Fruit fly (Drosophila melanogaster) whole organism, adult: Measurements from ENCODE around the gene Cadps.

Experiments
- CG11617 ChIP-seq: fragments of 200-800 bp; sonication (Bioruptor generic); optimal IDR thresholded peaks from 2 replicates; lab custom pipeline; 2017; ENCODE audit warnings: mild to moderate bottlenecking, missing biosample characterization, missing genetic modification reagents, missing genetic modification characterization
- CG12768 ChIP-seq: fragments of 200-800 bp; sonication (Bioruptor generic); optimal IDR thresholded peaks from 2 replicates; lab custom pipeline; 2017; ENCODE audit warnings: missing biosample characterization, missing genetic modification characterization, mild to moderate bottlenecking, moderate library complexity, missing genetic modification reagents
- CG14711 ChIP-seq: fragments of 200-800 bp; sonication (Bioruptor generic); optimal IDR thresholded peaks from 2 replicates; lab custom pipeline; 2018; ENCODE audit warnings: missing biosample characterization, mild to moderate bottlenecking, missing genetic modification characterization, moderate library complexity
- CG33017 ChIP-seq: fragments of 200-800 bp; sonication (Bioruptor generic); optimal IDR thresholded peaks from 2 replicates; lab custom pipeline; 2018; ENCODE audit warnings: missing biosample characterization, mild to moderate bottlenecking, missing genetic modification characterization, moderate library complexity
- Clk ChIP-seq: fragments of 200-800 bp; sonication (Bioruptor generic); optimal IDR thresholded peaks from 2 replicates; lab custom pipeline; 2017; ENCODE audit warnings: missing biosample characterization, missing genetic modification characterization
- Hr96 ChIP-seq: fragments of 200-800 bp; sonication (Bioruptor generic); optimal IDR thresholded peaks from 2 replicates; lab custom pipeline; 2016; ENCODE audit warnings: missing biosample characterization, missing genetic modification characterization
- bab1 ChIP-seq: fragments of 200-800 bp; sonication (Bioruptor generic); optimal IDR thresholded peaks from 3 replicates; lab custom pipeline; 2019; ENCODE audit warnings: missing biosample characterization, mild to moderate bottlenecking, missing genetic modification characterization, moderate library complexity
- cic ChIP-seq: fragments of 200-800 bp; sonication (Bioruptor generic); optimal IDR thresholded peaks from 2 replicates; lab custom pipeline; 2017; ENCODE audit warnings: missing biosample characterization, mild to moderate bottlenecking, missing genetic modification characterization, moderate library complexity
- kay ChIP-seq: fragments of 200-800 bp; sonication (Bioruptor generic); peaks from one replicate; lab custom pipeline; 2016; ENCODE audit warnings: missing biosample characterization, missing genetic modification characterization, borderline replicate concordance
- toe ChIP-seq: fragments of 200-800 bp; sonication (Bioruptor generic); optimal IDR thresholded peaks from 2 replicates; lab custom pipeline; 2016; ENCODE audit warnings: missing biosample characterization, missing genetic modification characterization

- TF ChIP-seq kay (GFP tag; lab: Kevin White, UChicago) (peak; percentile 69), CG33017 (tag; lab: Kevin White, UChicago) (no peak), CG14711 (tag; lab: Kevin White, UChicago) (no peak), Clk (no peak), toe (GFP tag; lab: Kevin White, UChicago) (no peak), Hr96 (GFP tag; lab: Kevin White, UChicago) (no peak), CG11617 (GFP tag; lab: Kevin White, UChicago) (no peak), cic (GFP tag; lab: Kevin White, UChicago) (no peak), CG12768 (no peak), bab1 (no peak)
Observed at dm6 chr4:1231648-1232286, 1.1 kb downstream of the Cadps start.
